Worm (Caenorhabditis elegans): ENCODE measurements around the gene idpp-14.

Gene idpp-14

ce11 chrX:16131044-16131443 is 48.9 kb downstream of the idpp-14 start (continued):
- TF ChIP-seq ZK337.2 (GFP tag; IDR thresholded peaks at IDR 0.05): no peak
- TF ChIP-seq pqm-1 (tag; optimal IDR thresholded peaks at IDR 0.05): peak; percentile 21
- no peak for TF ChIP-seq aly-2 (tag; optimal IDR thresholded peaks at IDR 0.05)
- no peak for TF ChIP-seq ceh-20 (GFP tag; IDR thresholded peaks at IDR 0.05)
- peak; percentile 99 for TF ChIP-seq aha-1 (tag)
- TF ChIP-seq F44E2.7 (GFP tag; IDR thresholded peaks at IDR 0.05): no peak
- peak; percentile 38 for TF ChIP-seq nhr-6 (tag; optimal IDR thresholded peaks at IDR 0.05)
- no peak for TF ChIP-seq nhr-76 (tag; optimal IDR thresholded peaks at IDR 0.05)
- no peak for TF ChIP-seq zip-2 (tag; optimal IDR thresholded peaks at IDR 0.05)
- TF ChIP-seq pha-4 (GFP tag; IDR thresholded peaks at IDR 0.05): peak; percentile 59; the same call in 1 of the 2 replicates
- peak; percentile 93 for TF ChIP-seq pha-4 (tag; optimal IDR thresholded peaks at IDR 0.05)
- peak; percentile 4 for TF ChIP-seq dpl-1 (GFP tag; optimal IDR thresholded peaks at IDR 0.05)
- TF ChIP-seq hlh-30 (tag; optimal IDR thresholded peaks at IDR 0.05; ENCODE audit: insufficient read depth): peak; percentile 97
- peak; percentile 89 for TF ChIP-seq dve-1 (tag; optimal IDR thresholded peaks at IDR 0.05; ENCODE audit: insufficient read depth)
- no peak for TF ChIP-seq zip-11 (GFP tag; IDR thresholded peaks at IDR 0.05)
- peak; percentile 35 for TF ChIP-seq hmg-1.1 (GFP tag; IDR thresholded peaks at IDR 0.05)
- TF ChIP-seq nhr-28 (tag; optimal IDR thresholded peaks at IDR 0.05): peak; percentile 79
- TF ChIP-seq nhr-41 (GFP tag; IDR thresholded peaks at IDR 0.05): no peak
- no peak for TF ChIP-seq F49E8.2 (tag; optimal IDR thresholded peaks at IDR 0.05; ENCODE audit: borderline replicate concordance)
- TF ChIP-seq ama-1 (optimal IDR thresholded peaks at IDR 0.05): no peak

- TF ChIP-seq zfp-2 (tag; optimal IDR thresholded peaks at IDR 0.05): no peak
- TF ChIP-seq snpc-1.2 (GFP tag; IDR thresholded peaks at IDR 0.05): no peak
- TF ChIP-seq T26A8.4 (GFP tag; IDR thresholded peaks at IDR 0.05): no peak
- peak in 1 of 2 experiments; percentile 25 for TF ChIP-seq lsy-2 (tag; optimal IDR thresholded peaks at IDR 0.05)
- peak; percentile 53; the same call in 1 of the 2 replicates for TF ChIP-seq hmg-1.1 (GFP tag; IDR thresholded peaks at IDR 0.05)
- peak; percentile 18; the same call in 1 of the 2 replicates for TF ChIP-seq set-16 (GFP tag; IDR thresholded peaks at IDR 0.05)
- no peak for TF ChIP-seq pqm-1 (tag; optimal IDR thresholded peaks at IDR 0.05)
- TF ChIP-seq hif-1 (tag; optimal IDR thresholded peaks at IDR 0.05): peak in 1 of 2 experiments; percentile 18
- peak in 1 of 2 experiments; percentile 18 for TF ChIP-seq mdl-1 (tag; optimal IDR thresholded peaks at IDR 0.05)
- no peak for TF ChIP-seq lim-7 (GFP tag; IDR thresholded peaks at IDR 0.05)
- no peak for TF ChIP-seq mes-2 (tag; optimal IDR thresholded peaks at IDR 0.05; ENCODE audit: poor library complexity, severe bottlenecking)
- peak; percentile 95 for TF ChIP-seq aha-1 (tag)
- TF ChIP-seq ctbp-1 (GFP tag; IDR thresholded peaks at IDR 0.05): peak; percentile 52; the same call in 1 of the 2 replicates
- no peak for TF ChIP-seq dmd-8 (GFP tag; IDR thresholded peaks at IDR 0.05)
- TF ChIP-seq mxl-2 (GFP tag; conservative IDR thresholded peaks at IDR 0.05): no peak
- TF ChIP-seq nhr-28 (tag; optimal IDR thresholded peaks at IDR 0.05): no peak
- peak; percentile 24 for TF ChIP-seq hlh-30 (tag; optimal IDR thresholded peaks at IDR 0.05; ENCODE audit: insufficient read depth)
- TF ChIP-seq nhr-111 (GFP tag; optimal IDR thresholded peaks at IDR 0.05): no peak
- TF ChIP-seq T20F7.1 (GFP tag; optimal IDR thresholded peaks at IDR 0.05): no peak
- no peak for TF ChIP-seq lin-13 (GFP tag; optimal IDR thresholded peaks at IDR 0.05)
Observed at ce11 chrX:16133815-16134214, 51.7 kb downstream of the idpp-14 start.
